Worm (Caenorhabditis elegans) whole organism, young adult: ENCODE data around the gene sri-34.
"Not testable (repeated sequence)": the region's sequence is repeated elsewhere in the genome, so short reads cannot be mapped to it uniquely, and the experiment has no call there.

Experiments
- F22D6.2 ChIP-seq: sonication (generic microtip); optimal IDR thresholded peaks from 2 replicates; lab custom pipeline; 2016; ENCODE audit warnings: mild to moderate bottlenecking, missing genetic modification characterization, missing compliant biosample characterization
- F33H1.4 ChIP-seq: fragments of 200-800 bp; sonication (Bioruptor generic); IDR thresholded peaks from 2 replicates; pipeline ENCODE4 v1.3.6; 2022; ENCODE audit warnings: missing genetic modification reagents, missing genetic modification characterization, missing compliant biosample characterization
- F37B4.10 ChIP-seq: fragments of 200-800 bp; sonication (Bioruptor generic); IDR thresholded peaks from 2 replicates; pipeline ENCODE4 v1.3.6; 2022; ENCODE audit warnings: missing genetic modification characterization, missing compliant biosample characterization
- F57A8.1 ChIP-seq: fragments of 200-800 bp; sonication (Bioruptor generic); optimal IDR thresholded peaks from 2 replicates; lab custom pipeline; 2018; ENCODE audit warnings: mild to moderate bottlenecking, missing genetic modification characterization, moderate library complexity, missing compliant biosample characterization
- Y56A3A.18 ChIP-seq: fragments of 200-800 bp; sonication (Bioruptor generic); IDR thresholded peaks from 2 replicates; pipeline ENCODE4 v1.3.6; 2022; ENCODE audit warnings: missing genetic modification reagents, missing genetic modification characterization, missing compliant biosample characterization
- Y67H2A.10 ChIP-seq: fragments of 200-800 bp; sonication (Bioruptor generic); conservative IDR thresholded peaks from 2 replicates; pipeline ENCODE4 v1.3.6; 2022; ENCODE audit warnings: missing genetic modification reagents, missing genetic modification characterization, missing compliant biosample characterization
- Y95B8A.8 ChIP-seq: fragments of 200-800 bp; sonication (Bioruptor generic); IDR thresholded peaks from 2 replicates; pipeline ENCODE4 v1.3.6; 2022; ENCODE audit warnings: missing genetic modification reagents, missing genetic modification characterization, missing compliant biosample characterization
- aptf-3 ChIP-seq: fragments of 200-800 bp; sonication (Bioruptor generic); IDR thresholded peaks from 2 replicates; pipeline ENCODE4 v1.3.6; 2022; ENCODE audit warnings: missing genetic modification characterization, missing compliant biosample characterization
- atf-7 ChIP-seq: sonication (generic microtip); optimal IDR thresholded peaks from 2 replicates; lab custom pipeline; 2017; ENCODE audit warnings: mild to moderate bottlenecking, missing genetic modification characterization, missing compliant biosample characterization
- athp-1 ChIP-seq: sonication (generic microtip); optimal IDR thresholded peaks from 2 replicates; lab custom pipeline; 2017; ENCODE audit warnings: mild to moderate bottlenecking, missing genetic modification characterization, missing compliant biosample characterization
- attf-6 ChIP-seq: fragments of 200-800 bp; sonication (Bioruptor generic); IDR thresholded peaks from 2 replicates; pipeline ENCODE4 v1.3.6; 2022; ENCODE audit warnings: missing genetic modification reagents, missing genetic modification characterization, missing compliant biosample characterization
- ceh-100 ChIP-seq: fragments of 200-800 bp; sonication (Bioruptor generic); IDR thresholded peaks from 2 replicates; pipeline ENCODE4 v1.3.6; 2022; ENCODE audit warnings: missing genetic modification reagents, missing genetic modification characterization, missing compliant biosample characterization
- ceh-58 ChIP-seq: fragments of 200-800 bp; sonication (Bioruptor generic); IDR thresholded peaks from 2 replicates; pipeline ENCODE4 v1.3.6; 2022; ENCODE audit warnings: missing genetic modification characterization, missing compliant biosample characterization
- die-1 ChIP-seq: sonication (generic microtip); optimal IDR thresholded peaks from 2 replicates; lab custom pipeline; 2016; ENCODE audit warnings: missing genotype, mild to moderate bottlenecking, missing genetic modification characterization, missing compliant biosample characterization
- dpff-1 ChIP-seq: sonication (generic microtip); optimal IDR thresholded peaks from 2 replicates; lab custom pipeline; 2017; ENCODE audit warnings: mild to moderate bottlenecking, missing genetic modification characterization, missing compliant biosample characterization
- ekl-4 ChIP-seq: fragments of 200-800 bp; sonication (Bioruptor generic); IDR thresholded peaks from 2 replicates; pipeline ENCODE4 v1.3.6; 2022; ENCODE audit warnings: missing genetic modification reagents, missing genetic modification characterization, missing compliant biosample characterization
- ets-4 ChIP-seq: fragments of 200-800 bp; sonication (Bioruptor generic); optimal IDR thresholded peaks from 2 replicates; lab custom pipeline; 2018; ENCODE audit warnings: mild to moderate bottlenecking, missing genetic modification characterization, missing compliant biosample characterization
- gei-17 ChIP-seq: fragments of 200-800 bp; sonication (Bioruptor generic); optimal IDR thresholded peaks from 2 replicates; lab custom pipeline; 2018; ENCODE audit warnings: mild to moderate bottlenecking, missing genetic modification characterization, missing compliant biosample characterization
- hsf-1 ChIP-seq: fragments of 200-800 bp; sonication (Bioruptor generic); IDR thresholded peaks from 2 replicates; pipeline ENCODE4 v1.3.6; 2022; ENCODE audit warnings: missing genetic modification reagents, missing genetic modification characterization, missing compliant biosample characterization
- let-526 ChIP-seq: fragments of 200-800 bp; sonication (Bioruptor generic); IDR thresholded peaks from 2 replicates; pipeline ENCODE4 v1.3.6; 2022; ENCODE audit warnings: missing genetic modification reagents, missing genetic modification characterization, missing compliant biosample characterization
- lsy-27 ChIP-seq: sonication (generic microtip); optimal IDR thresholded peaks from 2 replicates; lab custom pipeline; 2017; ENCODE audit warnings: missing genetic modification characterization, mild to moderate bottlenecking, missing compliant biosample characterization, antibody characterized with exemption, missing genotype, borderline replicate concordance; ENCODE audit not compliant: insufficient read depth
- madf-6 ChIP-seq: fragments of 200-800 bp; sonication (Bioruptor generic); IDR thresholded peaks from 2 replicates; pipeline ENCODE4 v1.3.6; 2022; ENCODE audit warnings: missing genetic modification reagents, missing genetic modification characterization, missing compliant biosample characterization
- mes-4 ChIP-seq: sonication (generic microtip); optimal IDR thresholded peaks from 2 replicates; lab custom pipeline; 2016; ENCODE audit warnings: missing genotype, missing genetic modification characterization, missing compliant biosample characterization
- nfyb-1 ChIP-seq: fragments of 200-800 bp; sonication (Bioruptor generic); IDR thresholded peaks from 2 replicates; pipeline ENCODE4 v1.3.6; 2022; ENCODE audit warnings: missing genetic modification reagents, missing genetic modification characterization, missing compliant biosample characterization
- nhr-27 ChIP-seq: fragments of 200-800 bp; sonication (Bioruptor generic); optimal IDR thresholded peaks from 2 replicates; lab custom pipeline; 2018; ENCODE audit warnings: mild to moderate bottlenecking, missing genetic modification characterization, moderate library complexity, missing compliant biosample characterization
- nhr-90 ChIP-seq: sonication (generic microtip); optimal IDR thresholded peaks from 2 replicates; lab custom pipeline; 2016; ENCODE audit warnings: missing genotype, mild to moderate bottlenecking, missing genetic modification characterization, missing compliant biosample characterization
- pbrm-1 ChIP-seq: fragments of 200-800 bp; sonication (Bioruptor generic); IDR thresholded peaks from 2 replicates; pipeline ENCODE4 v1.3.6; 2022; ENCODE audit warnings: missing genetic modification reagents, missing genetic modification characterization, missing compliant biosample characterization
- sdz-38 ChIP-seq: sonication (generic microtip); optimal IDR thresholded peaks from 2 replicates; lab custom pipeline; 2016; ENCODE audit warnings: missing genotype, missing genetic modification characterization, missing compliant biosample characterization
- snpc-3.4 ChIP-seq: sonication (generic microtip); optimal IDR thresholded peaks from 2 replicates; lab custom pipeline; 2017; ENCODE audit warnings: missing genetic modification characterization, mild to moderate bottlenecking, missing compliant biosample characterization, antibody characterized with exemption, moderate library complexity, missing genotype, missing genetic modification reagents
- snpc-4 ChIP-seq, 5 experiments: fragments of 150-350 bp in 1 of 5; sonication (generic microtip) in 4 of 5; optimal IDR thresholded peaks; 2 replicates each; lab custom pipeline; 2014 to 2018; ENCODE audit warnings: missing genetic modification characterization in 5 of 5, missing biosample characterization in 3 of 5, antibody characterized with exemption in 2 of 5, mild to moderate bottlenecking in 2 of 5, missing compliant biosample characterization in 2 of 5, missing genotype in 2 of 5, moderate library complexity in 2 of 5, missing genetic modification reagents in 1 of 5
- tbp1 ChIP-seq: fragments of 200-800 bp; sonication (Bioruptor generic); optimal IDR thresholded peaks from 2 replicates; lab custom pipeline; 2018; ENCODE audit warnings: mild to moderate bottlenecking, missing genetic modification characterization, missing compliant biosample characterization
- zfh-2 ChIP-seq: fragments of 200-800 bp; sonication (Bioruptor generic); conservative IDR thresholded peaks from 2 replicates; pipeline ENCODE4 v1.3.6; 2022; ENCODE audit warnings: missing genetic modification reagents, missing genetic modification characterization, missing compliant biosample characterization
- ztf-26 ChIP-seq: sonication (generic microtip); optimal IDR thresholded peaks from 2 replicates; lab custom pipeline; 2017; ENCODE audit warnings: missing genetic modification characterization, missing compliant biosample characterization
- ztf-6 ChIP-seq: fragments of 200-800 bp; sonication (Bioruptor generic); IDR thresholded peaks from 2 replicates; pipeline ENCODE4 v1.3.6; 2022; ENCODE audit warnings: missing genetic modification reagents, missing genetic modification characterization, missing compliant biosample characterization

sri-34 gene

ce11 chrII:3196966-3197365, 38.1 kb upstream of the sri-34 start, which contains the start of gene gcy-15:
Gene gcy-15, minus strand, starts transcription at chrII:3197066.
- no peak for TF ChIP-seq nfyb-1
- TF ChIP-seq attf-6 (GFP tag; lab: Robert Waterston, UW), result no peak
- TF ChIP-seq ceh-100 (GFP tag; lab: Robert Waterston, UW), result no peak
- TF ChIP-seq athp-1 (tag; lab: Kevin White, UChicago), result no peak
- TF ChIP-seq Y95B8A.8 (GFP tag; lab: Robert Waterston, UW), result no peak
- TF ChIP-seq ekl-4 (GFP tag; lab: Robert Waterston, UW), result no peak
- TF ChIP-seq aptf-3 (GFP tag; lab: Robert Waterston, UW), result no peak
- TF ChIP-seq Y67H2A.10 (GFP tag; lab: Robert Waterston, UW), result no peak
- TF ChIP-seq mes-4 (tag; lab: Kevin White, UChicago), result no peak
- TF ChIP-seq lsy-27, result no peak
- no peak for TF ChIP-seq nhr-27 (tag; lab: Kevin White, UChicago)
- TF ChIP-seq nhr-90 (tag; lab: Kevin White, UChicago), result no peak
- TF ChIP-seq zfh-2 (GFP tag; lab: Robert Waterston, UW), result no peak
- no peak for TF ChIP-seq ets-4 (GFP tag; lab: Kevin White, UChicago)
- no peak for TF ChIP-seq F37B4.10 (GFP tag; lab: Robert Waterston, UW)
- no peak for TF ChIP-seq gei-17 (GFP tag; lab: Kevin White, UChicago)
- TF ChIP-seq ceh-58 (GFP tag; lab: Robert Waterston, UW), result no peak
- TF ChIP-seq ztf-6 (GFP tag; lab: Robert Waterston, UW), result no peak
- TF ChIP-seq hsf-1 (GFP tag; lab: Robert Waterston, UW), result no peak
- TF ChIP-seq F57A8.1 (GFP tag; lab: Kevin White, UChicago), result no peak

ce11 chrII:3195739-3196138, 36.9 kb upstream of the sri-34 start:
- TF ChIP-seq nhr-27 (tag; lab: Kevin White, UChicago) (no peak), hsf-1 (GFP tag; lab: Robert Waterston, UW) (no peak), ztf-26 (tag; lab: Kevin White, UChicago) (no peak), snpc-4 (GFP tag; optimal IDR thresholded peaks at IDR 0.05; lab: Kevin White, UChicago) (no peak), snpc-4 (tag; optimal IDR thresholded peaks at IDR 0.05; lab: Kevin White, UChicago) (peak in 1 of 4 experiments; percentile 68), let-526 (GFP tag; lab: Robert Waterston, UW) (no peak), tbp1 (GFP tag; lab: Kevin White, UChicago) (no peak), dpff-1 (tag; lab: Kevin White, UChicago) (no peak), zfh-2 (GFP tag; lab: Robert Waterston, UW) (peak; percentile 69; the same call in 1 of the 2 replicates)

ce11 chrII:3191544-3191943, 32.7 kb upstream of the sri-34 start, which contains the start of gene Y27F2A.9:
Gene Y27F2A.9, minus strand, starts transcription at chrII:3191644.
- TF ChIP-seq pbrm-1 (GFP tag; lab: Robert Waterston, UW); F22D6.2; Y56A3A.18 (GFP tag; lab: Robert Waterston, UW): not testable (repeated sequence)
- TF ChIP-seq, all 124 proteins: peak for 0; not testable (repeated sequence) for 124

- not testable (repeated sequence) for TF ChIP-seq ceh-58 (GFP tag; lab: Robert Waterston, UW); atf-7 (tag; lab: Kevin White, UChicago); madf-6 (GFP tag; lab: Robert Waterston, UW)
- TF ChIP-seq, all 124 proteins: peak for 0; not testable (repeated sequence) for 124
Observed at ce11 chrII:3189038-3189437, 30.2 kb upstream of the sri-34 start, which contains the start of gene Y27F2A.11. Gene Y27F2A.11, plus strand, starts transcription at chrII:3189338.

ce11 chrII:3185848-3186247, 27.0 kb upstream of the sri-34 start:
- no peak for TF ChIP-seq snpc-3.4
- no peak for TF ChIP-seq die-1 (tag; lab: Kevin White, UChicago)
- no peak for TF ChIP-seq ztf-6 (GFP tag; lab: Robert Waterston, UW)
- TF ChIP-seq F33H1.4 (GFP tag; lab: Robert Waterston, UW), result no peak
- TF ChIP-seq sdz-38, result no peak
- peak; percentile 67 for TF ChIP-seq zfh-2 (GFP tag; lab: Robert Waterston, UW)
